Fruit fly (Drosophila melanogaster): ENCODE results near the gene Naxe.

dm6 chrX:10108286-10108685 is 22.3 kb upstream of the Naxe start:
- no peak for TF ChIP-seq Mnt (GFP tag; optimal IDR thresholded peaks at IDR 0.05)
- TF ChIP-seq toe (GFP tag; optimal IDR thresholded peaks at IDR 0.05), result no peak
- no peak for TF ChIP-seq Crg-1 (GFP tag; optimal IDR thresholded peaks at IDR 0.05)
- TF ChIP-seq CG14711 (tag; optimal IDR thresholded peaks at IDR 0.05), result no peak
- TF ChIP-seq cnc (optimal IDR thresholded peaks at IDR 0.05), result no peak
- no peak for TF ChIP-seq kay (GFP tag; ENCODE audit: borderline replicate concordance)
- no peak for TF ChIP-seq pad (GFP tag; optimal IDR thresholded peaks at IDR 0.05)
- TF ChIP-seq CG33017 (tag; optimal IDR thresholded peaks at IDR 0.05), result no peak
- TF ChIP-seq Clk (GFP tag; optimal IDR thresholded peaks at IDR 0.05), result no peak
- no peak for TF ChIP-seq CG12768 (GFP tag; optimal IDR thresholded peaks at IDR 0.05)
